Fruit fly (Drosophila melanogaster): ENCODE results near the gene Rev1.

Rev1 gene

DNA sequence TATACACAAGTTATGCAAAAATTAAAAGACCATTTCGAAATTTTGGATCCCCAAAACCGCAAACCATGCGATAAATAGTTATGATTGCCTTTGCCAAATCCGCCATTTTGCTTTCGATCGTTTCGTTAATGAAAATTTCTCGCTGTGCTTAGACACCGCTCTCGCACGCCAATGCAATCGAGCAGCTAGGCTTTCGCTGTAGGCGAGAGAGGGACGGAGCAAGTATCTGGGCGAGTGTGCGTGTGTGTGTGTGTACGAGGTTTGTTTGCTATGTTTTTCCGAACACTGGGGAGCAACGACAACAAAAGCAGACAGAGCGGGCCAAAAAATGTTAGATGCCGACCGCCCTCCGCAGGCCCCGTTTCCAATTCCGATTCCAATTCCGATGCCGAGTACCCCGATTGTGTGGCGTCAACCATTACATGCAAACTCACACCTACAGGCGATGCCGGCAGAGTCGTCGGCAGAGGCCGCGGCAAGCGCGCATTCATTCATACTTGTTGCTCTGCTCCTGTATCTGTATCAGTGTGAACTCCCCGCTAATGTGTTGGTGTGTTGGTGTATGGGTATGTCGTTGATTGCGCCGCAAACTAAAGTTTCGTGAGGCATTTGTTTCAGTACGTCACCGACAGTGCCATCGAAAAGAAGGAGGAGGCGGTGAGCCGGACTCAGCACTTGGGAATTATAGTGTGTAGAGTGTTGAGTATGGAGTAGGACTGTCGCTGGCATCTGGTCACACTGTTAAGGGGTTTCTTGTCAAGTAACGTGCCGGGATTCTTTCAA, 26.2 kb upstream of the Rev1 start (continued):
- TF ChIP-seq CG6272 (GFP tag; IDR thresholded peaks at IDR 0.05) (peak; percentile 68), mam (GFP tag; optimal IDR thresholded peaks at IDR 0.05) (peak; percentile 31), ken (GFP tag; IDR thresholded peaks at IDR 0.05) (peak; percentile 40; the same call in 1 of the 3 replicates), CG30431 (GFP tag; optimal IDR thresholded peaks at IDR 0.05) (peak; percentile 22), pzg (GFP tag; optimal IDR thresholded peaks at IDR 0.05) (peak; percentile 22), ftz-f1 (GFP tag; optimal IDR thresholded peaks at IDR 0.05) (peak; percentile 89), Hmr (GFP tag; optimal IDR thresholded peaks at IDR 0.05) (peak; percentile 67), Taf1 (GFP tag; IDR thresholded peaks at IDR 0.05) (no peak), Sry-β (GFP tag; optimal IDR thresholded peaks at IDR 0.05) (no peak), CG11085 (GFP tag; IDR thresholded peaks at IDR 0.05) (0 out of 2 replicates have a peak, but pooled peaks have one; percentile 19), CG4854 (GFP tag; optimal IDR thresholded peaks at IDR 0.05) (no peak), CG12219 (GFP tag; optimal IDR thresholded peaks at IDR 0.05) (peak; percentile 6), CG10274 (GFP tag; optimal IDR thresholded peaks at IDR 0.05) (no peak), Dip3 (GFP tag; optimal IDR thresholded peaks at IDR 0.05) (peak; percentile 50), CG9932 (GFP tag; IDR thresholded peaks at IDR 0.05) (peak; percentile 69), Hr51 (GFP tag; optimal IDR thresholded peaks at IDR 0.05) (peak in 1 of 2 experiments; percentile 9), C15 (GFP tag; IDR thresholded peaks at IDR 0.05) (0 out of 3 replicates have a peak, but pooled peaks have one; percentile 33), pan (optimal IDR thresholded peaks at IDR 0.05) (no peak), pan (GFP tag; optimal IDR thresholded peaks at IDR 0.05 in 1 of 2, IDR thresholded peaks at IDR 0.05 in 1 of 2) (peak in 1 of 2 experiments; percentile 66), Abd-B (GFP tag; optimal IDR thresholded peaks at IDR 0.05) (peak; percentile 14), bsh (GFP tag; optimal IDR thresholded peaks at IDR 0.05) (peak; percentile 44 to 47), tna (GFP tag; IDR thresholded peaks at IDR 0.05; ENCODE audit: partially characterized antibody) (0 out of 2 replicates have a peak, but pooled peaks have one; percentile 39), ato (GFP tag; IDR thresholded peaks at IDR 0.05; ENCODE audit: partially characterized antibody) (no peak), CoRest (tag; optimal IDR thresholded peaks at IDR 0.05) (peak; percentile 36), hbn (GFP tag; IDR thresholded peaks at IDR 0.05; ENCODE audit: partially characterized antibody) (peak; percentile 20; the same call in 1 of the 2 replicates), HmgD (GFP tag; optimal IDR thresholded peaks at IDR 0.05) (peak; percentile 47), Doc3 (GFP tag; IDR thresholded peaks at IDR 0.05; ENCODE audit: partially characterized antibody) (no peak), Blimp-1 (GFP tag; optimal IDR thresholded peaks at IDR 0.05) (no peak), wor (GFP tag; IDR thresholded peaks at IDR 0.05) (0 out of 2 replicates have a peak, but pooled peaks have one; percentile 20), HLHmδ (GFP tag; optimal IDR thresholded peaks at IDR 0.05) (peak; percentile 75), nau (GFP tag; optimal IDR thresholded peaks at IDR 0.05) (peak; percentile 56), Hr3 (GFP tag; optimal IDR thresholded peaks at IDR 0.05) (no peak), D19B (GFP tag; optimal IDR thresholded peaks at IDR 0.05) (peak; percentile 0), crol (GFP tag; IDR thresholded peaks at IDR 0.05) (peak; percentile 99), CG6854 (GFP tag; optimal IDR thresholded peaks at IDR 0.05) (peak; percentile 29), gfzf (GFP tag; optimal IDR thresholded peaks at IDR 0.05) (peak; percentile 57), CG4360 (GFP tag; IDR thresholded peaks at IDR 0.05) (peak; percentile 47), BEAF-32 (GFP tag; optimal IDR thresholded peaks at IDR 0.05) (no peak), CG13624 (GFP tag; optimal IDR thresholded peaks at IDR 0.05) (peak; percentile 76), Hey (tag; optimal IDR thresholded peaks at IDR 0.05) (peak; percentile 24), BtbVII (GFP tag; optimal IDR thresholded peaks at IDR 0.05) (peak; percentile 63), CG16815 (GFP tag; optimal IDR thresholded peaks at IDR 0.05) (peak; percentile 50), hth (optimal IDR thresholded peaks at IDR 0.05) (no peak), hb (GFP tag; IDR thresholded peaks at IDR 0.05; ENCODE audit: partially characterized antibody) (no peak), B-H1 (GFP tag; IDR thresholded peaks at IDR 0.05) (peak; percentile 55; the same call in 2 of the 3 replicates), Awh (GFP tag; IDR thresholded peaks at IDR 0.05) (peak; percentile 36), Trl (optimal IDR thresholded peaks at IDR 0.05) (peak; percentile 42 to 80), Trl (GFP tag; optimal IDR thresholded peaks at IDR 0.05) (no peak)
